Fruit fly (Drosophila melanogaster) whole organism, wandering third instar larva: Measurements from ENCODE around the gene UQCR-14L.

Source experiments
- Abd-B ChIP-seq: fragments of >200 bp; optimal IDR thresholded peaks from 2 replicates; lab custom pipeline; 2017; ENCODE audit warnings: missing biosample characterization, missing genetic modification characterization
- CG32264 ChIP-seq: fragments of 200-800 bp; sonication (Bioruptor generic); optimal IDR thresholded peaks from 2 replicates; lab custom pipeline; 2016; ENCODE audit warnings: missing biosample characterization, missing genetic modification characterization
- CG9705 ChIP-seq: fragments of 200-800 bp; sonication (Bioruptor generic); optimal IDR thresholded peaks from 2 replicates; lab custom pipeline; 2018; ENCODE audit warnings: missing biosample characterization, mild to moderate bottlenecking, missing genetic modification characterization
- CrebA ChIP-seq: fragments of 200-800 bp; sonication (Bioruptor generic); optimal IDR thresholded peaks from 2 replicates; lab custom pipeline; 2016; ENCODE audit warnings: missing biosample characterization, mild to moderate bottlenecking, missing genetic modification characterization, borderline replicate concordance
- Dfd ChIP-seq: fragments of >200 bp; optimal IDR thresholded peaks from 2 replicates; lab custom pipeline; 2017; ENCODE audit warnings: missing biosample characterization, missing genetic modification characterization
- Dif ChIP-seq: fragments of 200-275, 200-300 bp; sonication (Bioruptor generic); optimal IDR thresholded peaks from 2 replicates; lab custom pipeline; 2018; ENCODE audit warnings: missing biosample characterization, missing genetic modification characterization; ENCODE audit not compliant: partially characterized antibody
- GATAd ChIP-seq: sonication (Bioruptor generic); optimal IDR thresholded peaks from 2 replicates; lab custom pipeline; 2016; ENCODE audit warnings: missing biosample characterization, missing genetic modification characterization
- HLH106 ChIP-seq: fragments of 200-800 bp; optimal IDR thresholded peaks from 3 replicates; lab custom pipeline; 2019; ENCODE audit warnings: missing biosample characterization, mild to moderate bottlenecking, missing genetic modification characterization, moderate library complexity
- Hnf4 ChIP-seq: fragments of 200-800 bp; sonication (Bioruptor generic); optimal IDR thresholded peaks from 2 replicates; lab custom pipeline; 2016; ENCODE audit warnings: missing biosample characterization, mild to moderate bottlenecking, missing genetic modification characterization
- Hr78 ChIP-seq: fragments of >200 bp; optimal IDR thresholded peaks from 2 replicates; lab custom pipeline; 2017; ENCODE audit warnings: missing biosample characterization, missing genetic modification characterization
- Hr83 ChIP-seq: fragments of 200-300 bp; sonication (Bioruptor generic); optimal IDR thresholded peaks from 2 replicates; lab custom pipeline; 2016; ENCODE audit warnings: missing biosample characterization, mild to moderate bottlenecking, missing genetic modification characterization, moderate library complexity; ENCODE audit not compliant: poor library complexity, severe bottlenecking
- Jra ChIP-seq: sonication (Bioruptor generic); optimal IDR thresholded peaks from 2 replicates; lab custom pipeline; 2016; ENCODE audit warnings: missing biosample characterization, missing genetic modification characterization
- Mio ChIP-seq: sonication (Bioruptor generic); optimal IDR thresholded peaks from 2 replicates; lab custom pipeline; 2016; ENCODE audit warnings: missing biosample characterization, missing genetic modification characterization
- Myc ChIP-seq: fragments of >200 bp; optimal IDR thresholded peaks from 2 replicates; lab custom pipeline; 2017
- N ChIP-seq: fragments of >200 bp; optimal IDR thresholded peaks from 2 replicates; lab custom pipeline; 2018; ENCODE audit warnings: missing biosample characterization, missing external identifiers, missing genetic modification characterization
- OdsH ChIP-seq: fragments of 200-800 bp; sonication (Bioruptor generic); optimal IDR thresholded peaks from 2 replicates; lab custom pipeline; 2016; ENCODE audit warnings: missing biosample characterization, mild to moderate bottlenecking, missing genetic modification characterization
- Rel ChIP-seq, 2 experiments: fragments of 200-800 bp; sonication (Bioruptor generic) in 1 of 2; optimal IDR thresholded peaks; 2 replicates in 1 of 2; 3 replicates in 1 of 2; lab custom pipeline; 2016 to 2019; ENCODE audit warnings: mild to moderate bottlenecking in 2 of 2, missing biosample characterization in 2 of 2, missing genetic modification characterization in 2 of 2, moderate library complexity in 1 of 2
- Sp1 ChIP-seq: fragments of 200-800 bp; sonication (Bioruptor generic); optimal IDR thresholded peaks from 3 replicates; lab custom pipeline; 2019; ENCODE audit warnings: missing biosample characterization, mild to moderate bottlenecking, missing genetic modification characterization, moderate library complexity
- Vsx2 ChIP-seq: fragments of 200-300, 225-300 bp; sonication (Bioruptor generic); optimal IDR thresholded peaks from 2 replicates; lab custom pipeline; 2018; ENCODE audit warnings: missing biosample characterization, missing genetic modification characterization; ENCODE audit not compliant: partially characterized antibody
- br ChIP-seq: fragments of 200-800 bp; sonication (Bioruptor generic); optimal IDR thresholded peaks from 2 replicates; lab custom pipeline; 2016; ENCODE audit warnings: missing biosample characterization, missing genetic modification characterization
- brk ChIP-seq: fragments of 200-800 bp; sonication (Bioruptor generic); optimal IDR thresholded peaks from 2 replicates; lab custom pipeline; 2016; ENCODE audit warnings: missing biosample characterization, mild to moderate bottlenecking, missing genetic modification characterization
- dl ChIP-seq, 2 experiments: fragments of 175-275, 200-275 bp in 1 of 2; fragments of 200-275 bp in 1 of 2; sonication (Bioruptor generic); optimal IDR thresholded peaks; lab custom pipeline; 2018; ENCODE audit warnings: mild to moderate bottlenecking in 2 of 2, missing biosample characterization in 2 of 2, missing genetic modification characterization in 2 of 2, moderate library complexity in 2 of 2; ENCODE audit not compliant: partially characterized antibody in 2 of 2, insufficient read depth in 1 of 2
- dmrt93B ChIP-seq: fragments of 200-800 bp; sonication (Bioruptor generic); optimal IDR thresholded peaks from 2 replicates; lab custom pipeline; 2018; ENCODE audit warnings: missing biosample characterization, mild to moderate bottlenecking, missing genetic modification characterization
- dsf ChIP-seq: sonication (Bioruptor generic); optimal IDR thresholded peaks from 2 replicates; lab custom pipeline; 2016; ENCODE audit warnings: missing biosample characterization, missing genetic modification characterization, borderline replicate concordance
- ey ChIP-seq: fragments of 200-800 bp; sonication (Bioruptor generic); optimal IDR thresholded peaks from 2 replicates; lab custom pipeline; 2016; ENCODE audit warnings: missing biosample characterization, missing genetic modification characterization
- foxo ChIP-seq, 2 experiments: fragments of 200-800 bp; sonication (Bioruptor generic); optimal IDR thresholded peaks; 2 replicates in 1 of 2; 3 replicates in 1 of 2; lab custom pipeline; 2016 to 2017; ENCODE audit warnings: missing biosample characterization in 2 of 2, missing genetic modification characterization in 2 of 2
- fru ChIP-seq: fragments of 200-800 bp; sonication (Bioruptor generic); optimal IDR thresholded peaks from 3 replicates; lab custom pipeline; 2016; ENCODE audit warnings: missing biosample characterization, mild to moderate bottlenecking, missing genetic modification characterization
- h ChIP-seq: fragments of 200-800 bp; sonication (Bioruptor generic); optimal IDR thresholded peaks from 3 replicates; lab custom pipeline; 2016; ENCODE audit warnings: missing biosample characterization, mild to moderate bottlenecking, missing genetic modification characterization
- jim ChIP-seq: fragments of 175-275, 200-325 bp; sonication (Bioruptor generic); optimal IDR thresholded peaks from 2 replicates; lab custom pipeline; 2016; ENCODE audit warnings: missing biosample characterization, mild to moderate bottlenecking, missing genetic modification characterization
- lola ChIP-seq: fragments of >200 bp; optimal IDR thresholded peaks from 2 replicates; lab custom pipeline; 2017; ENCODE audit warnings: missing biosample characterization, missing genetic modification characterization
- pan ChIP-seq: fragments of >200 bp; optimal IDR thresholded peaks from 2 replicates; lab custom pipeline; 2017
- psq ChIP-seq: fragments of 200-800 bp; sonication (Bioruptor generic); optimal IDR thresholded peaks from 3 replicates; lab custom pipeline; 2017; ENCODE audit warnings: missing biosample characterization, mild to moderate bottlenecking, missing genetic modification characterization, moderate library complexity
- rgr ChIP-seq: fragments of 200-800 bp; sonication (Bioruptor generic); optimal IDR thresholded peaks from 3 replicates; lab custom pipeline; 2016; ENCODE audit warnings: missing biosample characterization, mild to moderate bottlenecking, missing genetic modification characterization
- sage ChIP-seq: fragments of 200-800 bp; sonication (Bioruptor generic); optimal IDR thresholded peaks from 2 replicates; lab custom pipeline; 2016; ENCODE audit warnings: missing biosample characterization, mild to moderate bottlenecking, missing genetic modification characterization
- sv ChIP-seq: fragments of 200-800 bp; sonication (Bioruptor generic); optimal IDR thresholded peaks from 3 replicates; lab custom pipeline; 2016; ENCODE audit warnings: missing biosample characterization, missing genetic modification characterization
- tai ChIP-seq: sonication (Bioruptor generic); optimal IDR thresholded peaks from 2 replicates; lab custom pipeline; 2016; ENCODE audit warnings: missing biosample characterization, missing genetic modification characterization
- usp ChIP-seq: fragments of >200 bp; optimal IDR thresholded peaks from 2 replicates; lab custom pipeline; 2017; ENCODE audit warnings: missing biosample characterization, missing genetic modification characterization
- woc ChIP-seq: sonication (Bioruptor generic); optimal IDR thresholded peaks from 2 replicates; lab custom pipeline; 2016; ENCODE audit warnings: missing biosample characterization, mild to moderate bottlenecking, missing genetic modification characterization

UQCR-14L gene

dm6 chr3R:28330266-28331125 is 36.6 kb downstream of the UQCR-14L start:
- TF ChIP-seq lola (GFP tag; lab: Kevin White, UChicago) (no peak), dl (GFP tag; optimal IDR thresholded peaks at IDR 0.05; lab: Kevin White, UChicago; ENCODE audit: insufficient read depth in 1 of 2, partially characterized antibody in 2 of 2) (peak; percentile 25 to 50), sage (peak; percentile 18), Sp1 (no peak), N (GFP tag; lab: Kevin White, UChicago) (no peak), Hr78 (GFP tag; lab: Kevin White, UChicago) (no peak), GATAd (GFP tag; lab: Kevin White, UChicago) (peak; percentile 5), br (GFP tag; lab: Kevin White, UChicago) (no peak), dmrt93B (GFP tag; lab: Kevin White, UChicago) (no peak), Mio (GFP tag; lab: Kevin White, UChicago) (no peak), dsf (GFP tag; lab: Kevin White, UChicago) (no peak), Myc (lab: Kevin White, UChicago) (peak; percentile 40), HLH106 (peak; percentile 15), woc (GFP tag; lab: Kevin White, UChicago) (peak; percentile 2), jim (GFP tag; lab: Kevin White, UChicago) (no peak), ey (GFP tag; lab: Kevin White, UChicago) (no peak), CG9705 (GFP tag; lab: Kevin White, UChicago) (no peak), h (peak; percentile 52), Hnf4 (GFP tag; lab: Kevin White, UChicago) (no peak), Jra (GFP tag; lab: Kevin White, UChicago) (no peak), CrebA (GFP tag; lab: Kevin White, UChicago) (no peak), Dif (peak; percentile 74), Vsx2 (GFP tag; lab: Kevin White, UChicago) (no peak), CG32264 (no peak), psq (peak; percentile 76), Hr83 (GFP tag; lab: Kevin White, UChicago) (no peak), Dfd (GFP tag; lab: Kevin White, UChicago) (no peak), usp (GFP tag; lab: Kevin White, UChicago) (no peak), pan (lab: Kevin White, UChicago) (no peak), foxo (GFP tag; optimal IDR thresholded peaks at IDR 0.05; lab: Kevin White, UChicago) (peak in 1 of 2 experiments; percentile 5), brk (no peak), tai (GFP tag; lab: Kevin White, UChicago) (no peak), Abd-B (GFP tag; lab: Kevin White, UChicago) (no peak), OdsH (GFP tag; lab: Kevin White, UChicago) (no peak), rgr (peak; percentile 25), fru (peak; percentile 12), Rel (GFP tag; optimal IDR thresholded peaks at IDR 0.05; lab: Kevin White, UChicago) (no peak), Rel (tag; optimal IDR thresholded peaks at IDR 0.05; lab: Kevin White, UChicago) (no peak), sv (GFP tag; lab: Kevin White, UChicago) (no peak)

- no peak for TF ChIP-seq CG9705 (GFP tag; lab: Kevin White, UChicago)
- TF ChIP-seq dsf (GFP tag; lab: Kevin White, UChicago): no peak
- TF ChIP-seq tai (GFP tag; lab: Kevin White, UChicago): no peak
Observed at dm6 chr3R:28331126-28331490, 37.3 kb downstream of the UQCR-14L start.
